Worm (Caenorhabditis elegans): ENCODE results near the gene T07D4.5.

Gene T07D4.5

DNA sequence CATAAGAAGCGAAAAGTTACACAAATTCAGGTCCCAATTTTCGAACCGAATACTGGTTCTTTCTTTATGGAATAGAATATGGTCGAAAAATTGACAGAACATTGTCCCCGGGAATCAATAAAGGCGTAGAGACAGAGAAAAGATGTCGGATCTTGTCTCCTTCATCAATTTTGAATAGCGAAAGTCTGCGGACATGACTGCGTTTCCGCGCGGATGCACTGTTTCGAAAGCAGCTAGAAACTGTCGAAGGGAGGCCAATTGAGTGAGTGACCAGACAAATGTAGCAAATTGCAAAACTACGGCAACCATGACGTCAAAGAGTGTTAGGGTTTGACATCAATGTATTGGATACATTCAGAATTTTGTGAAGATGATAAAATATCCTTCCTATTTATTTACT is 27.6 kb downstream of the T07D4.5 start:
- TF ChIP-seq ztf-26 (tag; optimal IDR thresholded peaks at IDR 0.05) (no peak), die-1 (tag; optimal IDR thresholded peaks at IDR 0.05) (no peak)

DNA sequence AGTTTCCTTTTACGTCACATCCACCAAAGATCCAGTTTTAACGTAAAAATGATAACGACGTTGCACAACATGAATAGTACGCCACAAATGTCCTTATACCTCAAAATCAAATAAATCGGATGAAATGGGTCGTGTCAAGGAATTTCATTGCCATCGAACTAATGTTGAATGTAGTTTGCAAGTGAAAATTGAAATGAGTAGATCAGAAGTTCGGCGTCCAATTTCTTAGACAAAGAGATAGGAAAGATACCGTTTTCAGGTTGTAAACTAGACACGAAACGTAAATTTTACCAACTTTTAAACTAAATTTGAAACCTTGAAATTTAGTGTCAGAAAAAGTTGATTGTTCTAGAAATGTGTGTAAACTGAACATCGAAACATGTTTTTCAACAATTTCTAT is 29.3 kb downstream of the T07D4.5 start:
- TF ChIP-seq snpc-1.1 (tag; optimal IDR thresholded peaks at IDR 0.05; ENCODE audit: insufficient read depth) (no peak), nfya-2 (GFP tag; IDR thresholded peaks at IDR 0.05) (no peak), cebp-2 (GFP tag; IDR thresholded peaks at IDR 0.05) (no peak), egl-18 (GFP tag; IDR thresholded peaks at IDR 0.05) (no peak), lsy-27 (tag; optimal IDR thresholded peaks at IDR 0.05; ENCODE audit: borderline replicate concordance, insufficient read depth) (no peak), ceh-100 (GFP tag; IDR thresholded peaks at IDR 0.05) (no peak)

DNA sequence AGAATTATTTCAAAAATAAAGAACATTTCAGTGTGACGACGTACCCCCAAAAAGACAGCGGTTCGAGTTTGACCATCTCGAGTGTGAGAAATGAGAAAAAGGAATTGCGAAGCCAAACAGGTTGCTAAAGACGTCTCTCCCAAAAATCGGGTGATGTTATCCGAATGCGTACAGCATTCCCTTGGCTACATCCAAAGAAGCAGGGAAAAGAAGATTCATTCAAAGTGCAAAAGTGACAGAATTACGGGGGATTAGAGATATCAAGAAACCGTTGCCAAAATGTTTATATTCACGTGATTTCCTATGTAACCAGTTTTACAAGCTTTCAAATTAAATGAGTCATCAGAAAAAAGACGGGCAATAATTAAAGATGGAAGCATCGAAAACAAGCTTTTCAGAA is 30.2 kb downstream of the T07D4.5 start:
- TF ChIP-seq pha-4 (tag; optimal IDR thresholded peaks at IDR 0.05) (no peak), B0035.1 (tag; optimal IDR thresholded peaks at IDR 0.05) (no peak), hlh-12 (tag; optimal IDR thresholded peaks at IDR 0.05) (no peak), ztf-6 (GFP tag; IDR thresholded peaks at IDR 0.05) (no peak), him-1 (tag; optimal IDR thresholded peaks at IDR 0.05) (no peak), snpc-4 (GFP tag; optimal IDR thresholded peaks at IDR 0.05) (no peak), snpc-4 (tag; optimal IDR thresholded peaks at IDR 0.05) (no peak), athp-1 (tag; optimal IDR thresholded peaks at IDR 0.05) (no peak), Y53F4B.3 (GFP tag; IDR thresholded peaks at IDR 0.05) (no peak), F57A8.1 (GFP tag; optimal IDR thresholded peaks at IDR 0.05) (no peak), hrde-1 (tag; optimal IDR thresholded peaks at IDR 0.05; ENCODE audit: borderline replicate concordance) (no peak), hlh-26 (GFP tag; conservative IDR thresholded peaks at IDR 0.05) (no peak), nhr-90 (tag; optimal IDR thresholded peaks at IDR 0.05) (no peak)

DNA sequence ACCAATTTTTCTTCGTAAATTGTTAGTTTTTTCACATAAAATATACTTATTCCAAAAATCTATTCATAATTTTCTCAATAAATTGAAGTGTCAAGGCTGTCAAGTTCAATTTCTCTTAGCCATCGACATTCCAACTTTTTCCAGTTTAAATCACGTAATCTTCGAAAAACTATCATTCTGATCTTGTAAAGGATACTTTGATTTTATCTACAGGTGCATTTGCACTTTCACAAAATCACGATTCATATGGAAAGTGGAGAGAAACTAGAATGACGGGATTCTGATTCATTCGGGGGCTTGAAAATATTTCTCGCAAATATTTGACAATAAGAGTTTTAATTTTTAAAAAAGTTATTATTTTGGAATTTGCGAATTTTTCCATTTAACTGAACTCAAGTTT is 30.9 kb downstream of the T07D4.5 start:
- TF ChIP-seq ztf-25 (GFP tag; IDR thresholded peaks at IDR 0.05) (no peak), lin-40 (tag; optimal IDR thresholded peaks at IDR 0.05) (no peak), hmg-20 (GFP tag; IDR thresholded peaks at IDR 0.05) (no peak), ceh-27 (GFP tag; optimal IDR thresholded peaks at IDR 0.05) (no peak), pha-4 (tag; optimal IDR thresholded peaks at IDR 0.05) (no peak), attf-5 (GFP tag; optimal IDR thresholded peaks at IDR 0.05) (no peak), egrh-3 (GFP tag; IDR thresholded peaks at IDR 0.05) (no peak), nfya-1 (tag; optimal IDR thresholded peaks at IDR 0.05; ENCODE audit: borderline replicate concordance, insufficient read depth) (no peak), mel-28 (tag; optimal IDR thresholded peaks at IDR 0.05; ENCODE audit: borderline replicate concordance) (no peak), mes-4 (tag; optimal IDR thresholded peaks at IDR 0.05) (no peak), F55B11.4 (tag; optimal IDR thresholded peaks at IDR 0.05; ENCODE audit: borderline replicate concordance, insufficient read depth) (no peak), bed-1 (GFP tag; IDR thresholded peaks at IDR 0.05) (no peak), sea-2 (GFP tag; IDR thresholded peaks at IDR 0.05) (no peak)

DNA sequence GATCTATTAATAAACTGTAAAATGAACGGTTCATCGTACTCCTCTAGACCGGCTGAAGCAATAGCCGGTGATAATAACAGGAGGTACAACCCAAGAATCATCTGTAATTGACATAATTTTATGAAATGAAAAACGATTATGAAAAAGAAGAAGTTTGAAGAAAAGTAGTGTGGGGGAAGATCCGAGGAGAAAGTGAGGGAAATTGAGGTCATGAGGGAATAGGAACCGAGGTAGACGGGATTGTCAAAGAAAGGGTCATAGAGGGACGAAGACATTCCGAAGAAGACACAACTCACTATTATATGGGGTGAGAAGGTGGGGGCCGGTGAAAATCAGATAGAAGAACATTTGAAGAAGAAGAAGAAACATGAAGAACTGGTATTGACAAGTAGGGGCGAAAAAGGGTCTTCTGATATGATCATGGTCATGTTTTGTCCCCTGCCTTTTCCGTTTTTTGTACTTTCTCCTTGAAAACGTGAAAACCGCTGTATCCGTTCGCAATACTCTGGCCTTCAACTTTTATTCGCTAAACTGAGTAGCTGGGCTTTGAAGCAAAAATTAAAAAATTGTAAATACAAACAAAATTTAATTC is 32.0 kb downstream of the T07D4.5 start, which contains the start of gene oac-46:
oac-46 (minus strand) TSS at position 101 of the 592 bp plus-strand sequence.
- TF ChIP-seq F10E7.11 (tag; optimal IDR thresholded peaks at IDR 0.05) (no peak), madf-8 (GFP tag; conservative IDR thresholded peaks at IDR 0.05) (no peak), ceh-79 (tag; optimal IDR thresholded peaks at IDR 0.05) (no peak), nhr-27 (tag; optimal IDR thresholded peaks at IDR 0.05) (no peak), repo-1 (tag; optimal IDR thresholded peaks at IDR 0.05) (no peak), ztf-6 (GFP tag; IDR thresholded peaks at IDR 0.05) (no peak), sea-2 (GFP tag; IDR thresholded peaks at IDR 0.05) (no peak), attf-6 (GFP tag; IDR thresholded peaks at IDR 0.05) (no peak), C06A6.2 (GFP tag; conservative IDR thresholded peaks at IDR 0.05) (no peak), madf-10 (tag; optimal IDR thresholded peaks at IDR 0.05) (no peak), Y56A3A.18 (GFP tag; IDR thresholded peaks at IDR 0.05) (no peak), nhr-179 (tag; optimal IDR thresholded peaks at IDR 0.05) (no peak), somi-1 (GFP tag; optimal IDR thresholded peaks at IDR 0.05) (no peak)

Measured in whole organism, young adult.